Fruit fly (Drosophila melanogaster) whole organism, prepupa: ENCODE measurements around the gene Liprin-beta.

Experiments used
- Blimp-1 ChIP-seq: fragments of 200-800 bp; sonication (Bioruptor generic); optimal IDR thresholded peaks from 3 replicates; lab custom pipeline; 2017; ENCODE audit warnings: missing biosample characterization, missing genetic modification characterization, mild to moderate bottlenecking, moderate library complexity, missing genetic modification reagents
- CG11762 ChIP-seq: fragments of 200-800 bp; sonication (Bioruptor generic); optimal IDR thresholded peaks from 3 replicates; lab custom pipeline; 2016; ENCODE audit warnings: missing biosample characterization, missing genetic modification characterization; ENCODE audit not compliant: insufficient read depth
- CG8319 ChIP-seq: fragments of 200-800 bp; sonication (Bioruptor generic); optimal IDR thresholded peaks from 3 replicates; lab custom pipeline; 2016; ENCODE audit warnings: missing biosample characterization, missing genetic modification characterization
- Ets96B ChIP-seq: fragments of 200-800 bp; optimal IDR thresholded peaks from 2 replicates; lab custom pipeline; 2019; ENCODE audit warnings: missing biosample characterization, mild to moderate bottlenecking, missing genetic modification characterization, moderate library complexity
- Hr38 ChIP-seq: sonication (Bioruptor generic); optimal IDR thresholded peaks from 2 replicates; lab custom pipeline; 2016; ENCODE audit warnings: missing biosample characterization, missing genetic modification characterization
- OdsH ChIP-seq: fragments of 200-800 bp; sonication (Bioruptor generic); optimal IDR thresholded peaks from 3 replicates; lab custom pipeline; 2016; ENCODE audit warnings: missing biosample characterization, missing genetic modification characterization
- Sox14 ChIP-seq: fragments of 200-800 bp; sonication (Bioruptor generic); optimal IDR thresholded peaks from 3 replicates; lab custom pipeline; 2016; ENCODE audit warnings: missing biosample characterization, missing genetic modification characterization
- acj6 ChIP-seq: fragments of 200-800 bp; sonication (Bioruptor generic); optimal IDR thresholded peaks from 3 replicates; lab custom pipeline; 2016; ENCODE audit warnings: missing biosample characterization, missing genetic modification characterization
- lz ChIP-seq: fragments of 200-800 bp; sonication (Bioruptor generic); optimal IDR thresholded peaks from 3 replicates; lab custom pipeline; 2016; ENCODE audit warnings: missing biosample characterization, missing genetic modification characterization
- pdm3 ChIP-seq: fragments of 200-800 bp; sonication (Bioruptor generic); optimal IDR thresholded peaks from 3 replicates; lab custom pipeline; 2016; ENCODE audit warnings: missing biosample characterization, missing genetic modification characterization
- topi ChIP-seq: fragments of 200-800 bp; sonication (Bioruptor generic); optimal IDR thresholded peaks from 3 replicates; lab custom pipeline; 2016; ENCODE audit warnings: missing biosample characterization, missing genetic modification characterization

dm6 chr3L:13513112-13513538 is at the start of gene Liprin-beta, which contains the start of gene Vps36:
- TF ChIP-seq Hr38 (GFP tag; lab: Kevin White, UChicago) (peak; percentile 78), Blimp-1 (GFP tag; lab: Kevin White, UChicago) (no peak), topi (GFP tag; lab: Kevin White, UChicago) (peak; percentile 84), CG11762 (no peak), OdsH (GFP tag; lab: Kevin White, UChicago) (no peak), Sox14 (peak; percentile 92), acj6 (GFP tag; lab: Kevin White, UChicago) (no peak), CG8319 (no peak), pdm3 (GFP tag; lab: Kevin White, UChicago) (no peak), Ets96B (peak; percentile 77), lz (GFP tag; lab: Kevin White, UChicago) (peak; percentile 92)
